Worm (Caenorhabditis elegans) whole organism, L1 larva: ENCODE results near the gene pals-27.

ENCODE experiments used
- C16A3.4 ChIP-seq: fragments of 150-350 bp; optimal IDR thresholded peaks from 2 replicates; lab custom pipeline; 2014; ENCODE audit warnings: missing biosample characterization, missing genetic modification characterization
- aly-2 ChIP-seq: fragments of 150-350 bp; optimal IDR thresholded peaks from 2 replicates; lab custom pipeline; 2014; ENCODE audit warnings: missing biosample characterization, missing genetic modification characterization
- ama-1 ChIP-seq: fragments of 150-350 bp; optimal IDR thresholded peaks from 2 replicates; lab custom pipeline; 2014
- blmp-1 ChIP-seq: fragments of 150-350 bp; optimal IDR thresholded peaks from 2 replicates; lab custom pipeline; 2014; ENCODE audit warnings: missing biosample characterization, missing genetic modification characterization
- ceh-82 ChIP-seq, 3 experiments: fragments of 150-350 bp in 1 of 3; sonication (generic microtip) in 2 of 3; optimal IDR thresholded peaks; 2 replicates each; lab custom pipeline; 2014 to 2017; ENCODE audit warnings: missing biosample characterization in 3 of 3, missing genetic modification characterization in 3 of 3
- dpl-1 ChIP-seq, 3 experiments: fragments of 150-350 bp in 2 of 3; sonication (generic microtip) in 1 of 3; optimal IDR thresholded peaks; 2 replicates each; lab custom pipeline; 2014 to 2017; ENCODE audit warnings: missing biosample characterization in 3 of 3, missing genetic modification characterization in 3 of 3, missing genetic modification reagents in 3 of 3
- efl-1 ChIP-seq, 4 experiments: fragments of 150-350 bp; optimal IDR thresholded peaks in 3 of 4; peaks in 1 of 4; 1 replicate in 1 of 4; 2 replicates in 3 of 4; lab custom pipeline; 2014; ENCODE audit warnings: missing biosample characterization in 2 of 4, missing genetic modification characterization in 2 of 4, missing genetic modification reagents in 2 of 4
- elt-2 ChIP-seq: sonication (generic microtip); optimal IDR thresholded peaks from 2 replicates; lab custom pipeline; 2016; ENCODE audit warnings: missing genetic modification characterization, mild to moderate bottlenecking, inconsistent platforms, missing compliant biosample characterization, missing genetic modification reagents
- ets-5 ChIP-seq: fragments of 200-800 bp; sonication (Bioruptor generic); IDR thresholded peaks from 2 replicates; pipeline ENCODE4 v1.3.6; 2022; ENCODE audit warnings: missing genetic modification characterization, missing compliant biosample characterization
- isw-1 ChIP-seq: fragments of 200-800 bp; sonication (Bioruptor generic); IDR thresholded peaks from 2 replicates; pipeline ENCODE4 v1.3.6; 2022; ENCODE audit warnings: missing genetic modification characterization, missing compliant biosample characterization
- nhr-237 ChIP-seq: fragments of 150-350 bp; optimal IDR thresholded peaks from 2 replicates; lab custom pipeline; 2014; ENCODE audit warnings: missing biosample characterization, missing genetic modification characterization
- tlp-1 ChIP-seq: fragments of 150-350 bp; optimal IDR thresholded peaks from 2 replicates; lab custom pipeline; 2014; ENCODE audit warnings: missing biosample characterization, missing genetic modification characterization
- ztf-11 ChIP-seq, 2 experiments: sonication (generic microtip); optimal IDR thresholded peaks; 2 replicates each; lab custom pipeline; 2016 to 2017; ENCODE audit warnings: missing genetic modification characterization in 2 of 2, missing biosample characterization in 1 of 2, missing compliant biosample characterization in 1 of 2
- ztf-4 ChIP-seq: fragments of 150-350 bp; optimal IDR thresholded peaks from 2 replicates; lab custom pipeline; 2014; ENCODE audit warnings: missing biosample characterization, missing genetic modification characterization

DNA sequence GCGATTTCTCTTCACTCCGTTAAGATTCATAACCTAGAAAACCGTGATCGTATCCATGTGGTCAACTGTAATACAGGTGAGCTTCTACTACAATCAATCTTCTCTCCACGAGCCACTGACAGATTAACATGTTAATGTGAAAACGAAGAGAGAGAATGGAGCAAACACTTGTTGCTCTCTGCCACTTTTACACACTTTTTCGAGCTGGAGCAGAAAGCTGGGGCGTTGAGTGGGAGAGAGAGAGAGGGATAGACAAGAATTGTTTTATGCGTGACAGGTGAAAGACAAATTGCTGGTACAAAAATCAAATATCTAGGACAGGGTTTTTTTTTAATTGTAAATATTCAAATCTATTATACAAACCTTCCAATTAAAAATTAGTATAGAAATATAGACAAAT is 23.1 kb upstream of the pals-27 start:
- no peak for TF ChIP-seq ets-5 (GFP tag; lab: Robert Waterston, UW)
- no peak for TF ChIP-seq aly-2 (tag; lab: Kevin White, UChicago)
- TF ChIP-seq efl-1 (optimal IDR thresholded peaks at IDR 0.05; lab: Kevin White, UChicago), result no peak
- no peak for TF ChIP-seq efl-1 (GFP tag; optimal IDR thresholded peaks at IDR 0.05 in 1 of 2; lab: Kevin White, UChicago)
- TF ChIP-seq isw-1 (GFP tag; lab: Robert Waterston, UW), result no peak
- no peak for TF ChIP-seq elt-2
- TF ChIP-seq blmp-1 (tag; lab: Kevin White, UChicago), result no peak
- TF ChIP-seq nhr-237 (tag; lab: Kevin White, UChicago), result no peak
- TF ChIP-seq C16A3.4 (tag; lab: Kevin White, UChicago), result no peak
- TF ChIP-seq ceh-82 (tag; optimal IDR thresholded peaks at IDR 0.05; lab: Kevin White, UChicago), result no peak
- no peak for TF ChIP-seq tlp-1 (tag; lab: Kevin White, UChicago)
- no peak for TF ChIP-seq dpl-1 (GFP tag; optimal IDR thresholded peaks at IDR 0.05; lab: Kevin White, UChicago)
- no peak for TF ChIP-seq ztf-4 (tag; lab: Kevin White, UChicago)
- no peak for TF ChIP-seq ama-1 (lab: Kevin White, UChicago)
- no peak for TF ChIP-seq ztf-11 (tag; optimal IDR thresholded peaks at IDR 0.05; lab: Kevin White, UChicago)
